Worm (Caenorhabditis elegans): ENCODE measurements around the gene acp-2.

Gene acp-2

DNA sequence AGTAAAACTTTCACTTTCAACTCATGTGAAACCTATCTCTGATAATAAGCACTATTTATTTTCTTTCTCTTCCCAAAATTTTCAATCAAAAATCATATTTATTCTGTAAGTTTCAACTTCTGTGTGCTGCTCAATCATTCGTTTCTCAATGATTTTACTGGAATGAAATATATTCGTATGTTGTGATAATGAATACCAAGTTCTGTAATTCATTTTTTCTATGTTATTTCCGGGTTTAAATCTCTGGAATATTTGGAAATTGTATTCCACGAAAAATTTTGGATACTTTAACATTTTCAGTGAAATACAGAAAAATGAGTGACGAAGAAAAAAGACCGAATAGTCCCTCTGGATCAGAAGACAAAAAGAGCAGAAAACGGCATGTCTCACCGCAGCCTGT, 36.0 kb upstream of the acp-2 start, which contains the start of gene M05D6.2:
Gene M05D6.2 (plus strand): TSS at position 301 of the 400 bp plus-strand sequence.
- TF ChIP-seq mes-4 (tag; optimal IDR thresholded peaks at IDR 0.05) (no peak), hsf-1 (GFP tag; IDR thresholded peaks at IDR 0.05) (0 out of 2 replicates have a peak, but pooled peaks have one; percentile 50)

DNA sequence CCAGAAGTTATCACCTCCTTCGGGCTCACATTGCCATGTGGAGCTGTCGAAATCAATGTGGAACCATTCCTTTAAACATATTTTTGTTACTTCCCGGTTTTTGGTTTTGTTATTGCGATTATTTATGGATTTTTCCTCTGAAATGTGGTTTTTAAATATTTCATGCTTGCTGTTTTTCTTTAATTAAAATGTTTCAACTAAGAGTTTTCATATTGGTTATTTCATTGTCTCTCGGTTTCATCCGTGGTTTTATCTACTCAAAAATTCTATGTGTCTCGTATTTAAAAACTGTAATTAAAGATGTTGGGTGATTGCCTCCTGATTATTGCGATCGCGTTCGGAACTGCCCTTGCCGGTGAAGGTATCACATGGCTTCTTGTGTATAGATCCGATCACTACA, 35.0 kb upstream of the acp-2 start, which contains the start of gene F22B5.10:
Gene F22B5.10 (plus strand): TSS at position 301 of the 400 bp plus-strand sequence.
- TF ChIP-seq snpc-3.4 (tag; optimal IDR thresholded peaks at IDR 0.05) (peak; percentile 20), dpl-1 (GFP tag; optimal IDR thresholded peaks at IDR 0.05) (no peak)

DNA sequence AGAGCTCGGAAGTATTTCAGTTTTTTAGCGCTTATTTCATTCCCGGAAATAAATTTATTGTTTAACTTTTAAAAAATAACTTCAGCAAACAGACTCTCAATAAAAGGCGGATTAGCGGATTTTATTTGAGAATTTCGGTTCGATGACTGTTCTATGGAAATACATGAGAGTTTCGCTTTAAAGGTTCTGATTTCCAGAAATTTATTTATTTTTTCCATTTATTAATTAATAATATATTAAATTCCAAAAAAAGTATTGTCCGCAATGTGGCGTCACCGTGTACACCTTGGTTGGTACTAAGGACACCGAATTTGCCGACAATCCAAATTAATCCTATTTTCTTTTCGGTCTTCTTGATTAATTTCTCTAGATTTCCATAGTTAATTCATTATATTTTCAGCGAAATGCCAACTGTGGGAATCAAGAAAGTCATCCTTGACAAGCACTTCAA, 32.6 kb upstream of the acp-2 start, which contains the start of gene fars-3:
Gene fars-3 (plus strand): TSS at position 401 of the 451 bp plus-strand sequence.
- TF ChIP-seq lin-54 (GFP tag; optimal IDR thresholded peaks at IDR 0.05) (peak; percentile 61), Y67H2A.10 (GFP tag; conservative IDR thresholded peaks at IDR 0.05) (0 out of 2 replicates have a peak, but pooled peaks have one; percentile 32), egl-44 (GFP tag; IDR thresholded peaks at IDR 0.05) (no peak), Y53G8AR.9 (GFP tag; conservative IDR thresholded peaks at IDR 0.05) (peak; percentile 71), madf-6 (GFP tag; IDR thresholded peaks at IDR 0.05) (peak; percentile 57), ztf-25 (GFP tag; IDR thresholded peaks at IDR 0.05) (peak; percentile 34; the same call in 1 of the 2 replicates), athp-1 (tag; optimal IDR thresholded peaks at IDR 0.05) (peak; percentile 57), Y79H2A.3 (GFP tag; conservative IDR thresholded peaks at IDR 0.05) (peak; percentile 60; the same call in 1 of the 2 replicates), nhr-120 (GFP tag; IDR thresholded peaks at IDR 0.05) (no peak), B0261.1 (tag; optimal IDR thresholded peaks at IDR 0.05) (no peak), nhr-27 (tag; optimal IDR thresholded peaks at IDR 0.05) (peak; percentile 55), snpc-3.4 (tag; optimal IDR thresholded peaks at IDR 0.05) (peak; percentile 57), die-1 (tag; optimal IDR thresholded peaks at IDR 0.05) (no peak), xnd-1 (tag; optimal IDR thresholded peaks at IDR 0.05) (no peak), snpc-4 (GFP tag; optimal IDR thresholded peaks at IDR 0.05) (peak; percentile 14), snpc-4 (tag; optimal IDR thresholded peaks at IDR 0.05) (peak in 1 of 4 experiments; percentile 41), pbrm-1 (GFP tag; IDR thresholded peaks at IDR 0.05) (peak; percentile 36; the same call in 1 of the 2 replicates), B0035.1 (tag; optimal IDR thresholded peaks at IDR 0.05) (peak; percentile 46), ceh-40 (GFP tag; IDR thresholded peaks at IDR 0.05) (peak; percentile 21; the same call in 1 of the 2 replicates), K11D2.4 (GFP tag; IDR thresholded peaks at IDR 0.05) (no peak), snpc-1.3 (tag; optimal IDR thresholded peaks at IDR 0.05; ENCODE audit: insufficient read depth) (no peak), Y95B8A.8 (GFP tag; IDR thresholded peaks at IDR 0.05) (peak; percentile 23; the same call in 1 of the 2 replicates), lin-35 (GFP tag; optimal IDR thresholded peaks at IDR 0.05) (peak in 1 of 3 experiments; percentile 49), ztf-6 (GFP tag; IDR thresholded peaks at IDR 0.05) (0 out of 2 replicates have a peak, but pooled peaks have one; percentile 6), sptf-2 (GFP tag; optimal IDR thresholded peaks at IDR 0.05) (no peak), madf-3 (GFP tag; IDR thresholded peaks at IDR 0.05) (0 out of 2 replicates have a peak, but pooled peaks have one; percentile 69), nhr-90 (tag; optimal IDR thresholded peaks at IDR 0.05) (no peak), hsf-1 (GFP tag; IDR thresholded peaks at IDR 0.05) (peak; percentile 81), B0336.3 (GFP tag; IDR thresholded peaks at IDR 0.05) (peak; percentile 42; the same call in 1 of the 2 replicates), ztf-28 (GFP tag; IDR thresholded peaks at IDR 0.05) (no peak), pha-4 (tag; optimal IDR thresholded peaks at IDR 0.05) (no peak), lsl-1 (GFP tag; optimal IDR thresholded peaks at IDR 0.05) (peak; percentile 2), ekl-4 (GFP tag; IDR thresholded peaks at IDR 0.05) (peak; percentile 72; the same call in 1 of the 2 replicates), F39B2.1 (GFP tag; IDR thresholded peaks at IDR 0.05) (peak; percentile 39; the same call in 1 of the 2 replicates), mcd-1 (GFP tag; IDR thresholded peaks at IDR 0.05) (no peak), hrde-1 (tag; optimal IDR thresholded peaks at IDR 0.05; ENCODE audit: borderline replicate concordance) (peak; percentile 71), tbp1 (GFP tag; optimal IDR thresholded peaks at IDR 0.05) (peak; percentile 24), madf-8 (GFP tag; conservative IDR thresholded peaks at IDR 0.05) (peak; percentile 15; the same call in 1 of the 2 replicates), C17E4.6 (GFP tag; IDR thresholded peaks at IDR 0.05) (no peak), T26A5.8 (tag; optimal IDR thresholded peaks at IDR 0.05) (peak; percentile 0)
